Worm (Caenorhabditis elegans) whole organism, young adult: ENCODE results near the gene srab-11.

Experiments used
- B0261.1 ChIP-seq: sonication (generic microtip); optimal IDR thresholded peaks from 2 replicates; lab custom pipeline; 2016; ENCODE audit warnings: mild to moderate bottlenecking, missing genetic modification characterization, moderate library complexity, missing compliant biosample characterization
- bed-2 ChIP-seq: fragments of 200-800 bp; sonication (Bioruptor generic); IDR thresholded peaks from 2 replicates; pipeline ENCODE4 v1.3.6; 2022; ENCODE audit warnings: missing genetic modification reagents, missing genetic modification characterization, missing compliant biosample characterization
- ccch-3 ChIP-seq: fragments of 200-800 bp; sonication (Bioruptor generic); optimal IDR thresholded peaks from 2 replicates; lab custom pipeline; 2018; ENCODE audit warnings: mild to moderate bottlenecking, missing genetic modification characterization, missing compliant biosample characterization
- ceh-91 ChIP-seq: fragments of 200-800 bp; sonication (Bioruptor generic); IDR thresholded peaks from 2 replicates; pipeline ENCODE4 v1.3.6; 2022; ENCODE audit warnings: missing genetic modification reagents, missing genetic modification characterization, missing compliant biosample characterization
- efl-1 ChIP-seq: fragments of 150-350 bp; optimal IDR thresholded peaks from 2 replicates; lab custom pipeline; 2014; ENCODE audit warnings: missing biosample characterization, missing genetic modification reagents, missing genetic modification characterization
- nfya-2 ChIP-seq: fragments of 200-800 bp; sonication (Bioruptor generic); IDR thresholded peaks from 2 replicates; pipeline ENCODE4 v1.3.6; 2022; ENCODE audit warnings: missing genetic modification reagents, missing genetic modification characterization, missing compliant biosample characterization
- snpc-4 ChIP-seq, 5 experiments: fragments of 150-350 bp in 1 of 5; sonication (generic microtip) in 4 of 5; optimal IDR thresholded peaks; 2 replicates each; lab custom pipeline; 2014 to 2018; ENCODE audit warnings: missing genetic modification characterization in 5 of 5, missing biosample characterization in 3 of 5, antibody characterized with exemption in 2 of 5, mild to moderate bottlenecking in 2 of 5, missing compliant biosample characterization in 2 of 5, missing genotype in 2 of 5, moderate library complexity in 2 of 5, missing genetic modification reagents in 1 of 5

- no peak for TF ChIP-seq bed-2 (GFP tag; lab: Robert Waterston, UW)
- no peak for TF ChIP-seq nfya-2 (GFP tag; lab: Robert Waterston, UW)
- TF ChIP-seq ccch-3: no peak
- TF ChIP-seq B0261.1 (tag; lab: Kevin White, UChicago): no peak
- no peak for TF ChIP-seq efl-1 (GFP tag; lab: Kevin White, UChicago)
- TF ChIP-seq snpc-4 (GFP tag; optimal IDR thresholded peaks at IDR 0.05; lab: Kevin White, UChicago): no peak
- no peak for TF ChIP-seq snpc-4 (tag; optimal IDR thresholded peaks at IDR 0.05; lab: Kevin White, UChicago)
- no peak for TF ChIP-seq ceh-91 (GFP tag; lab: Robert Waterston, UW)
Measured at ce11 chrV:3176161-3176560, 29.3 kb upstream of the srab-11 start, which contains the start of gene srab-8.
